Fruit fly (Drosophila melanogaster): ENCODE results near the gene Mcr.

Gene Mcr

dm6 chr2L:8099615-8100375 is 17.0 kb upstream of the Mcr start:
- TF ChIP-seq CG11294 (GFP tag; IDR thresholded peaks at IDR 0.05) (no peak), CG6808 (GFP tag; optimal IDR thresholded peaks at IDR 0.05) (no peak), CG32006 (GFP tag; optimal IDR thresholded peaks at IDR 0.05) (peak; percentile 4), Met (GFP tag; optimal IDR thresholded peaks at IDR 0.05) (no peak), Lpt (GFP tag; optimal IDR thresholded peaks at IDR 0.05) (no peak), CG15336 (GFP tag; IDR thresholded peaks at IDR 0.05) (peak; percentile 6; the same call in 1 of the 2 replicates), CG8119 (GFP tag; IDR thresholded peaks at IDR 0.05) (no peak), topi (GFP tag; optimal IDR thresholded peaks at IDR 0.05) (peak; percentile 1), esn (GFP tag; optimal IDR thresholded peaks at IDR 0.05) (peak; percentile 19), Ets21C (GFP tag; optimal IDR thresholded peaks at IDR 0.05) (no peak), Eip78C (GFP tag) (peak; percentile 59), CG1621 (tag; optimal IDR thresholded peaks at IDR 0.05) (no peak), Ets96B (tag; optimal IDR thresholded peaks at IDR 0.05) (no peak), Sox102F (GFP tag; optimal IDR thresholded peaks at IDR 0.05) (peak; percentile 15), CG7368 (GFP tag; optimal IDR thresholded peaks at IDR 0.05) (no peak), svp (GFP tag) (no peak), Gug (GFP tag; IDR thresholded peaks at IDR 0.05) (no peak), salr (GFP tag; optimal IDR thresholded peaks at IDR 0.05) (no peak), eg (GFP tag; IDR thresholded peaks at IDR 0.05) (no peak; the same call in 2 of the 3 replicates), CG8319 (GFP tag; optimal IDR thresholded peaks at IDR 0.05) (no peak), vri (GFP tag; optimal IDR thresholded peaks at IDR 0.05) (peak; percentile 22), CG11762 (GFP tag; optimal IDR thresholded peaks at IDR 0.05; ENCODE audit: insufficient read depth) (no peak), Hr38 (GFP tag; optimal IDR thresholded peaks at IDR 0.05) (no peak), CG10669 (GFP tag; optimal IDR thresholded peaks at IDR 0.05) (no peak), CG31627 (GFP tag; optimal IDR thresholded peaks at IDR 0.05) (peak; percentile 19), CG4318 (GFP tag; optimal IDR thresholded peaks at IDR 0.05) (no peak)

DNA sequence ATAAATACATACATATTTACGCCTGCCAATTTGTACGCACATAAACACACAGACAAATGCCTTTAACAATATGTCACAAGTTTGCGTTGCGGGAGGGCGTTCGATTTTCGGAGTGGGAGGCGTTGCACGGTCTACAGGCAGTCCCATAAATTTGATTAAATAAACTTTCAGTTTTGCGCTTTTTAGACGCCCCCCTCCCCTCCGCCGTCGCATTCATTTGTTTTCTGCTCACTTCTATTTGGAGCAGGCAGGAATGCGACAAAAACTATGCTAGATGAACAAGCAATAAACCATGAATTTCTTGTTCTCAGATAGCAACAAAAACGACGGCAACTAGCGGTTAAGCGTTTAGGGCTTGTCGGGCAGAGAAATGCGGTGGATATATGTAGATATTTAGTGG is 16.3 kb upstream of the Mcr start:
- TF ChIP-seq eg (GFP tag; IDR thresholded peaks at IDR 0.05) = no peak
- no peak for TF ChIP-seq lz (GFP tag; optimal IDR thresholded peaks at IDR 0.05)

DNA sequence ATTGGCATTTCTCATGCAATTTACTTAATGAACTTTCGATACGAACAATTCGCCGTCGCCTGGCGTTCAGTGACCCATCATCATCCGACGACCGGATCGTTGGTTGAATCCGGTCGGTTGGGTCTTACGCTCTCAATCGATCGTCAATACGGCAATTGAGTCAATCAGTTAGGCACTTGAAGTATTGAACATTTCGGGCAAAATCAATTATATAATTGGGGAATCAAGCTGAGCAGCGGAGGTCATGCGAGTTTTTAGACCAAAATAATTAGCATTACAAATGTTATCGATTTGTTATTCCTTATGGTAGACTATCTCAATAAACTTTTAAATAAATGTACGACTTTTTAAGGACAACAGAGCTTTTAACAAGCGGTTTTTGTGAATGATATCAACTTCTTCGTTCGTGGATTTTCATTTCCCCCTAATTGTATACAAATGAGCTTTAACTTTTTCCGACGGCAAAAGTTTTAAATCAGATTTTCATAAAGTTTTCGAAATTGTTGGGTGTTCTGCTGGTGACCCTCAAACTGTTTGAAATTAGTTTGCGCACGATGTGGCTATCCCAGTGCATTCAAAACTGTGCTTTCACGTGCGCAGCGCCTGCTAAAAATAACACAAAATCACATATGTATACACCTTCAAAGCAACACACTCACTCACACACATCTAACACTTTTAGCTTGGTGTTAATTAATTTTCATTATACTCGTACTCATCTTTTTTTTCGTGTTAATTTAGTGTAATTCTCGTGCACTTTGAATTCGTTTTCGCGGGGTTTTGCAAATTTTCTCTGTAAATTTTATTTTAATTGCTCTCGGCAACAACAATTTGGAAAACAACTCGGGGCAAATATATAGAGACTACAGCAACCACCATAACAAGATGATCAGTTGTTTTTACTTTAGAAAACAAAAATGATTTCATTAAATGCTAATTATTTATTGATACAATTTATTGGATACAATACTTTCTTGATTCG is 15.5 kb upstream of the Mcr start:
- TF ChIP-seq CG7368 (GFP tag; optimal IDR thresholded peaks at IDR 0.05) (no peak), Hr4 (GFP tag; optimal IDR thresholded peaks at IDR 0.05) (peak; percentile 61), vri (GFP tag; optimal IDR thresholded peaks at IDR 0.05) (peak; percentile 38), svp (GFP tag) (peak; percentile 67), fkh (GFP tag; optimal IDR thresholded peaks at IDR 0.05) (no peak), CG15336 (GFP tag; IDR thresholded peaks at IDR 0.05) (0 out of 2 replicates have a peak, but pooled peaks have one; percentile 28)

DNA sequence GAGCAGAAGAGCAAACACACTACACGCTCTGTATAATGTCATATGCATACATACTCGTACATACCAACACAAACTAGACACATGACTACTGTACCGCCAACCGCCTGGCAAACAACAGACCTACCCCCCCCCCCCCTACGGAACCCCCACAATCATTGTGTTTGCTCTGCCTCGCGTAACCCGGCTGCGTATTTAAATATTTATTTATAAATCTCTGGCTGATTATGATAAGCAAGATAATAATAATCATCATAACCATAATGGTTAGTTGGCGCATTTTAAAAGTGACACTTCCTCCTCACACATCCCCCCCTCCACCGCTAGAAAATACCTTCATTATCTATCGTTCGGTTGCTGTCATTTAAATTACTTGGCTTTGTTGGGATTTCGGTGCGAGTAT is 14.7 kb upstream of the Mcr start:
- no peak for TF ChIP-seq Gug (GFP tag; IDR thresholded peaks at IDR 0.05)
- no peak for TF ChIP-seq CG32006 (GFP tag; optimal IDR thresholded peaks at IDR 0.05)
- no peak for TF ChIP-seq Blimp-1 (GFP tag; optimal IDR thresholded peaks at IDR 0.05)
- TF ChIP-seq Sox102F (GFP tag; optimal IDR thresholded peaks at IDR 0.05) = no peak
- peak in 1 of 2 experiments; percentile 55 for TF ChIP-seq ss (GFP tag; optimal IDR thresholded peaks at IDR 0.05)
- TF ChIP-seq CG6808 (GFP tag; optimal IDR thresholded peaks at IDR 0.05) = peak; percentile 7
- TF ChIP-seq CG11294 (GFP tag; IDR thresholded peaks at IDR 0.05) = no peak
- no peak for TF ChIP-seq achi (GFP tag; optimal IDR thresholded peaks at IDR 0.05)
- TF ChIP-seq spab (GFP tag; optimal IDR thresholded peaks at IDR 0.05) = no peak
- TF ChIP-seq salr (GFP tag; optimal IDR thresholded peaks at IDR 0.05) = peak in 1 of 2 experiments; percentile 33
- no peak for TF ChIP-seq CG1621 (tag; optimal IDR thresholded peaks at IDR 0.05)
- TF ChIP-seq lz (GFP tag; optimal IDR thresholded peaks at IDR 0.05) = no peak
- TF ChIP-seq Eip78C (GFP tag) = peak; percentile 34
- no peak for TF ChIP-seq eg (GFP tag; IDR thresholded peaks at IDR 0.05)
- TF ChIP-seq CG6276 (GFP tag; optimal IDR thresholded peaks at IDR 0.05) = no peak
- no peak for TF ChIP-seq CG4318 (GFP tag; optimal IDR thresholded peaks at IDR 0.05)
- peak; percentile 2 for TF ChIP-seq CG16779 (tag; optimal IDR thresholded peaks at IDR 0.05)
- TF ChIP-seq Sox14 (GFP tag; optimal IDR thresholded peaks at IDR 0.05) = no peak
- peak; percentile 41 for TF ChIP-seq svp (GFP tag)
- no peak for TF ChIP-seq Hr4 (GFP tag; optimal IDR thresholded peaks at IDR 0.05)
- TF ChIP-seq CG11762 (GFP tag; optimal IDR thresholded peaks at IDR 0.05; ENCODE audit: insufficient read depth) = no peak
- no peak for TF ChIP-seq Met (GFP tag; optimal IDR thresholded peaks at IDR 0.05)
- no peak for TF ChIP-seq fd85E (GFP tag; optimal IDR thresholded peaks at IDR 0.05)
- TF ChIP-seq Smox (GFP tag; optimal IDR thresholded peaks at IDR 0.05) = no peak
- peak; percentile 99 for TF ChIP-seq fkh (GFP tag; optimal IDR thresholded peaks at IDR 0.05)
